Fruit fly (Drosophila melanogaster): ENCODE results near the gene Cdep.

Gene Cdep

DNA sequence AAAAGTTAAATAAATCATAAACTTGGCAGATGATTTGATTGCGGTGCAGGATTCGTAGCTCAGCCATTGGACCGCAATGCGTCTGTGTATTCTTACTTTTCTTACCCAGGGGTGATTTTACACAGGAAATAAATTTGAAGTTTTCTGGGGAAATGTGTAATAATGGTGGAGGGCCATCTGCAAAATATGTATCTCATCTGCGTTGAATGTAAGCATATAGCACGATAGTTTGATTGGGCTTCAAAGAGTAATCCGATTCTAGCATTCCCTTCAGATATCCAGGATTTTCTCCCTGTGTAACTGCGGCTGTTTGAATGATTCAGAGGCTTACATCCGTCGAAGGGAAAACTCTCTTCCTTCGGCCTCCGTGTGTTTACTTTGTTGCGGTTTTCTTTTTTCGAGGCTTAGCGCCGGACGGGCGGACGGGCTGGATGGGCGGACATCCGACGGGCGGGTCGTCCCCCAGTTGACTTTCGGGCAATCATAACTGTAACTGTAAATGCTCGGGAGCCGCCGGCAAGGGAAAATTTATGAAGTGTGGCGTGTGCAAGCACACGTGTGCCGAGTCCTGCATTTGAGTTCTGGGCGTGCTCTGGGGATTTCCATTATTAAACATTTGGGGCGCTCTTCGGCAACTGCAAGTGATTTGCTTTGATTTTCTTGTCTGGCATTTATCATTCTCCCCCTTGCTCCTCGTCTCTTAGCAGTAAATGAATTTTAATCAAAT is 24.1 kb upstream of the Cdep start:
- TF ChIP-seq CG15710 (tag; optimal IDR thresholded peaks at IDR 0.05) (peak; percentile 34), CG9948 (tag; optimal IDR thresholded peaks at IDR 0.05) (peak; percentile 43), CG17806 (tag; optimal IDR thresholded peaks at IDR 0.05) (peak; percentile 41), Ets98B (GFP tag; IDR thresholded peaks at IDR 0.05) (no peak), Snoo (tag; optimal IDR thresholded peaks at IDR 0.05) (peak; percentile 11), Pif1A (GFP tag; optimal IDR thresholded peaks at IDR 0.05) (peak; percentile 23), CG4496 (GFP tag; IDR thresholded peaks at IDR 0.05) (no peak), CG8159 (tag; optimal IDR thresholded peaks at IDR 0.05) (peak; percentile 60)

dm6 chr3R:4895553-4895952 is 14.8 kb upstream of the Cdep start:
- TF ChIP-seq fd96Ca (GFP tag; IDR thresholded peaks at IDR 0.05) (no peak), EcR (GFP tag; optimal IDR thresholded peaks at IDR 0.05) (no peak), CG34367 (tag; optimal IDR thresholded peaks at IDR 0.05) (no peak)

DNA sequence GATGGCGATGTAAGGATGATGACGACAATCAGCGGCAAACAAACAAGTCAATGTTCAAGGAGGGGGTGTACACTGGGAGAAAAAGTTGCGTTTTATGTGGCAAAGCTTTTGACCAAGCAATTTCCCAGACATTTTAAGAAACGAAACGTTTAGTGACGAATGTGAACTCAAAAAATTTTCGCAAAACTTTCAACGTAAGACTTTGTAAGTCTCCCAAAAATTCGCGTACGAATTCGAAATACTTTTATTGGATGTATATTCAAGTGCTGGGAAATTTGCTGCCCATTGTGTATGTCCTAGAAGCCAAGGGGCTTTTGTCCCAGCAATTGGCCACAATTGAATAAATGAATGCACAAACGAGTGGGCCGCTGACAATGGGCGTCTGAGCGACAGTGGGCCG is 13.4 kb upstream of the Cdep start:
- TF ChIP-seq Snoo (tag; optimal IDR thresholded peaks at IDR 0.05) (no peak), CG12605 (GFP tag; IDR thresholded peaks at IDR 0.05) (no peak), fd96Ca (GFP tag; IDR thresholded peaks at IDR 0.05) (no peak), CG32121 (GFP tag; IDR thresholded peaks at IDR 0.05) (no peak), EcR (GFP tag; optimal IDR thresholded peaks at IDR 0.05) (no peak), Ets98B (GFP tag; IDR thresholded peaks at IDR 0.05) (no peak), CG4496 (GFP tag; IDR thresholded peaks at IDR 0.05) (no peak), rn (GFP tag; IDR thresholded peaks at IDR 0.05) (no peak), CG8159 (tag; optimal IDR thresholded peaks at IDR 0.05) (peak; percentile 35), CG15710 (tag; optimal IDR thresholded peaks at IDR 0.05) (peak; percentile 4), CG13204 (GFP tag; optimal IDR thresholded peaks at IDR 0.05) (no peak), Pif1B (GFP tag; optimal IDR thresholded peaks at IDR 0.05) (no peak), CG9948 (tag; optimal IDR thresholded peaks at IDR 0.05) (peak; percentile 3), gl (tag; optimal IDR thresholded peaks at IDR 0.05) (no peak), Pif1A (GFP tag; optimal IDR thresholded peaks at IDR 0.05) (no peak), D1 (tag; optimal IDR thresholded peaks at IDR 0.05) (no peak), CG10348 (GFP tag; IDR thresholded peaks at IDR 0.05) (no peak), CG17806 (tag; optimal IDR thresholded peaks at IDR 0.05) (peak; percentile 16), CG14655 (GFP tag; optimal IDR thresholded peaks at IDR 0.05) (no peak), CG34367 (tag; optimal IDR thresholded peaks at IDR 0.05) (no peak), CG8301 (tag; optimal IDR thresholded peaks at IDR 0.05) (no peak)

- TF ChIP-seq Pif1B (GFP tag; optimal IDR thresholded peaks at IDR 0.05) (no peak), CG34367 (tag; optimal IDR thresholded peaks at IDR 0.05) (no peak), Pif1A (GFP tag; optimal IDR thresholded peaks at IDR 0.05) (no peak), rn (GFP tag; IDR thresholded peaks at IDR 0.05) (no peak), CG12605 (GFP tag; IDR thresholded peaks at IDR 0.05) (no peak), CG17806 (tag; optimal IDR thresholded peaks at IDR 0.05) (no peak), CG4496 (GFP tag; IDR thresholded peaks at IDR 0.05) (no peak), CG14655 (GFP tag; optimal IDR thresholded peaks at IDR 0.05) (no peak), CG13204 (GFP tag; optimal IDR thresholded peaks at IDR 0.05) (no peak), CG8301 (tag; optimal IDR thresholded peaks at IDR 0.05) (no peak), CG10348 (GFP tag; IDR thresholded peaks at IDR 0.05) (no peak), fd96Ca (GFP tag; IDR thresholded peaks at IDR 0.05) (no peak), Ets98B (GFP tag; IDR thresholded peaks at IDR 0.05) (no peak), CG9948 (tag; optimal IDR thresholded peaks at IDR 0.05) (no peak), gl (tag; optimal IDR thresholded peaks at IDR 0.05) (no peak)
These were observed 9.9 kb upstream of the Cdep start for dm6 chr3R:4900435-4900834.

DNA sequence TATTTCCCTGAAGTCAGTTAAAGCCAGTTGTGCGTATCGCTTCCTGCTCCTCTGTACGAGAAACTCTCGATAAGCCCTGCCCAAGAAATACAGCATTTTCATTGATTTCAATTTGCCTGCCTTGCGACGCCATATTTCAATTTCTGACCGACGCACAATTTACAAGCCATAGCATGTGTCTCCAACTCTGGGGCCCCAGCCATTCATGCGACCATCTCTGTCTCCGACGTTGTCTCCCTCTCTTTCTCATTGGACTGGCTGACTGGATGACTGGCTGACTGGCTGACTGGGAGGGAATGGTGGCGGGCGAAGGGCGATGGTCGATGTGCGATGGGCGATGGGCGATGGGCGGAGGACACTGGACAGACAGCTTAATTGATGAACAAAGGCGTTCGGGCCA is 9.2 kb upstream of the Cdep start:
- no peak for TF ChIP-seq CG4496 (GFP tag; IDR thresholded peaks at IDR 0.05)
- no peak for TF ChIP-seq CG32121 (GFP tag; IDR thresholded peaks at IDR 0.05)
- no peak for TF ChIP-seq CG34367 (tag; optimal IDR thresholded peaks at IDR 0.05)
- no peak for TF ChIP-seq CG8301 (tag; optimal IDR thresholded peaks at IDR 0.05)

DNA sequence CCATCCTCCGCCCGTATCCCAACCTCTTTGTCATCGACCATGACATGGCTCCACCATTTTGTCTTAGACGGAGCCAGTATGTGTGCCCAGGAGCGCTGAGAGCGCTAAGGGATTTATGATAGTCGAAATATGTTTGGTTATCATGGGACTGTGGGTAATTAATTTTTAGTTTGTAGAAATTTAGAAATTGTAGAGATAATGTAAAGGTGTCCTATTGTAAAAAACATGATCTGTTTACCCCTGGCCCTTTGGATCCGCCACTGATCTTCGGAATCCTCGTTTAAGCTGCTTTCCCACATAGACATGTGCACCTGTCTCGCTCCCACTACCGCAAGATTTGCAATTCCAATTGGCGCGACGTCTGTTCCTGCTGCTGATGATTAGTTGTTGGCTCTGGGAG is 8.6 kb upstream of the Cdep start:
- TF ChIP-seq Pif1B (GFP tag; optimal IDR thresholded peaks at IDR 0.05) (peak; percentile 24), Snoo (tag; optimal IDR thresholded peaks at IDR 0.05) (no peak), CG8159 (tag; optimal IDR thresholded peaks at IDR 0.05) (peak; percentile 51), CG8301 (tag; optimal IDR thresholded peaks at IDR 0.05) (peak; percentile 12), CG12605 (GFP tag; IDR thresholded peaks at IDR 0.05) (no peak), Ets98B (GFP tag; IDR thresholded peaks at IDR 0.05) (no peak), CG17806 (tag; optimal IDR thresholded peaks at IDR 0.05) (peak; percentile 51), CG34367 (tag; optimal IDR thresholded peaks at IDR 0.05) (peak; percentile 39), CG9948 (tag; optimal IDR thresholded peaks at IDR 0.05) (peak; percentile 44), CG15710 (tag; optimal IDR thresholded peaks at IDR 0.05) (peak; percentile 35), Pif1A (GFP tag; optimal IDR thresholded peaks at IDR 0.05) (peak; percentile 1)

dm6 chr3R:4903565-4903964 is 6.8 kb upstream of the Cdep start:
- TF ChIP-seq CG9948 (tag; optimal IDR thresholded peaks at IDR 0.05), result no peak

All from whole organism, pupa.